Worm (Caenorhabditis elegans) whole organism, young adult: ENCODE results near the gene icl-1.

Experiments used
- C06A6.2 ChIP-seq: fragments of 200-800 bp; sonication (Bioruptor generic); conservative IDR thresholded peaks from 2 replicates; pipeline ENCODE4 v1.3.6; 2022; ENCODE audit warnings: missing genetic modification characterization, missing compliant biosample characterization
- D2030.7 ChIP-seq: fragments of 200-800 bp; sonication (Bioruptor generic); IDR thresholded peaks from 2 replicates; pipeline ENCODE4 v1.3.6; 2022; ENCODE audit warnings: missing genetic modification reagents, missing genetic modification characterization, missing compliant biosample characterization
- F22D6.2 ChIP-seq: sonication (generic microtip); optimal IDR thresholded peaks from 2 replicates; lab custom pipeline; 2016; ENCODE audit warnings: mild to moderate bottlenecking, missing genetic modification characterization, missing compliant biosample characterization
- F37B4.10 ChIP-seq: fragments of 200-800 bp; sonication (Bioruptor generic); IDR thresholded peaks from 2 replicates; pipeline ENCODE4 v1.3.6; 2022; ENCODE audit warnings: missing genetic modification characterization, missing compliant biosample characterization
- F52B5.7 ChIP-seq: sonication (generic microtip); optimal IDR thresholded peaks from 2 replicates; lab custom pipeline; 2016; ENCODE audit warnings: mild to moderate bottlenecking, missing genetic modification characterization, missing compliant biosample characterization
- K11D2.4 ChIP-seq: fragments of 200-800 bp; sonication (Bioruptor generic); IDR thresholded peaks from 2 replicates; pipeline ENCODE4 v1.3.6; 2022; ENCODE audit warnings: missing genetic modification reagents, missing genetic modification characterization, missing compliant biosample characterization
- Y53F4B.3 ChIP-seq: fragments of 200-800 bp; sonication (Bioruptor generic); IDR thresholded peaks from 2 replicates; pipeline ENCODE4 v1.3.6; 2022; ENCODE audit warnings: missing genetic modification reagents, missing genetic modification characterization, missing compliant biosample characterization
- aptf-2 ChIP-seq: fragments of 200-800 bp; sonication (Bioruptor generic); conservative IDR thresholded peaks from 2 replicates; pipeline ENCODE4 v1.3.6; 2022; ENCODE audit warnings: missing genetic modification reagents, missing genetic modification characterization, missing compliant biosample characterization
- aptf-3 ChIP-seq: fragments of 200-800 bp; sonication (Bioruptor generic); IDR thresholded peaks from 2 replicates; pipeline ENCODE4 v1.3.6; 2022; ENCODE audit warnings: missing genetic modification characterization, missing compliant biosample characterization
- athp-1 ChIP-seq: sonication (generic microtip); optimal IDR thresholded peaks from 2 replicates; lab custom pipeline; 2017; ENCODE audit warnings: mild to moderate bottlenecking, missing genetic modification characterization, missing compliant biosample characterization
- attf-6 ChIP-seq: fragments of 200-800 bp; sonication (Bioruptor generic); IDR thresholded peaks from 2 replicates; pipeline ENCODE4 v1.3.6; 2022; ENCODE audit warnings: missing genetic modification reagents, missing genetic modification characterization, missing compliant biosample characterization
- bed-1 ChIP-seq: fragments of 200-800 bp; sonication (Bioruptor generic); IDR thresholded peaks from 2 replicates; pipeline ENCODE4 v1.3.6; 2022; ENCODE audit warnings: missing genetic modification reagents, missing genetic modification characterization, missing compliant biosample characterization
- bed-2 ChIP-seq: fragments of 200-800 bp; sonication (Bioruptor generic); IDR thresholded peaks from 2 replicates; pipeline ENCODE4 v1.3.6; 2022; ENCODE audit warnings: missing genetic modification reagents, missing genetic modification characterization, missing compliant biosample characterization
- ccch-3 ChIP-seq: fragments of 200-800 bp; sonication (Bioruptor generic); optimal IDR thresholded peaks from 2 replicates; lab custom pipeline; 2018; ENCODE audit warnings: mild to moderate bottlenecking, missing genetic modification characterization, missing compliant biosample characterization
- cebp-1 ChIP-seq, 2 experiments: fragments of 200-800 bp in 1 of 2; sonication (Bioruptor generic) in 1 of 2; sonication (generic microtip) in 1 of 2; IDR thresholded peaks in 1 of 2; optimal IDR thresholded peaks in 1 of 2; 2 replicates each; pipeline versions ENCODE4 v1.3.6 to Lab custom; 2017 to 2022; ENCODE audit warnings: missing compliant biosample characterization in 2 of 2, missing genetic modification characterization in 2 of 2, mild to moderate bottlenecking in 1 of 2, missing genetic modification reagents in 1 of 2, moderate library complexity in 1 of 2
- chd-7 ChIP-seq: sonication (generic microtip); optimal IDR thresholded peaks from 2 replicates; lab custom pipeline; 2016; ENCODE audit warnings: mild to moderate bottlenecking, missing genetic modification characterization, moderate library complexity, missing compliant biosample characterization
- die-1 ChIP-seq: sonication (generic microtip); optimal IDR thresholded peaks from 2 replicates; lab custom pipeline; 2016; ENCODE audit warnings: missing genotype, mild to moderate bottlenecking, missing genetic modification characterization, missing compliant biosample characterization
- egl-18 ChIP-seq: fragments of 200-800 bp; sonication (Bioruptor generic); IDR thresholded peaks from 2 replicates; pipeline ENCODE4 v1.3.6; 2022; ENCODE audit warnings: missing genetic modification reagents, missing genetic modification characterization, missing compliant biosample characterization
- egl-44 ChIP-seq: fragments of 200-800 bp; sonication (Bioruptor generic); IDR thresholded peaks from 2 replicates; pipeline ENCODE4 v1.3.6; 2022; ENCODE audit warnings: missing genetic modification reagents, missing genetic modification characterization, missing compliant biosample characterization
- hlh-12 ChIP-seq: sonication (generic microtip); optimal IDR thresholded peaks from 2 replicates; lab custom pipeline; 2016; ENCODE audit warnings: missing genetic modification characterization, missing compliant biosample characterization
- hmg-1.2 ChIP-seq: fragments of 200-800 bp; sonication (Bioruptor generic); IDR thresholded peaks from 2 replicates; pipeline ENCODE4 v1.3.6; 2022; ENCODE audit warnings: missing genetic modification reagents, missing genetic modification characterization, missing compliant biosample characterization
- hrde-1 ChIP-seq: sonication (generic microtip); optimal IDR thresholded peaks from 2 replicates; lab custom pipeline; 2016; ENCODE audit warnings: missing genetic modification characterization, mild to moderate bottlenecking, missing compliant biosample characterization, moderate library complexity, missing genotype, missing genetic modification reagents, borderline replicate concordance
- lag-1 ChIP-seq: fragments of 200-800 bp; sonication (Bioruptor generic); IDR thresholded peaks from 2 replicates; pipeline ENCODE4 v1.3.6; 2022; ENCODE audit warnings: missing genetic modification reagents, missing genetic modification characterization, missing compliant biosample characterization
- lin-54 ChIP-seq: fragments of 200-800 bp; sonication (Bioruptor generic); optimal IDR thresholded peaks from 2 replicates; lab custom pipeline; 2018; ENCODE audit warnings: mild to moderate bottlenecking, missing genetic modification characterization, missing compliant biosample characterization
- lir-1 ChIP-seq: fragments of 200-800 bp; sonication (Bioruptor generic); conservative IDR thresholded peaks from 2 replicates; pipeline ENCODE4 v1.3.6; 2022; ENCODE audit warnings: missing genetic modification reagents, missing genetic modification characterization, missing compliant biosample characterization
- madf-10 ChIP-seq: sonication (generic microtip); optimal IDR thresholded peaks from 2 replicates; lab custom pipeline; 2016; ENCODE audit warnings: mild to moderate bottlenecking, missing genetic modification characterization, missing compliant biosample characterization
- madf-3 ChIP-seq: fragments of 200-800 bp; sonication (Bioruptor generic); IDR thresholded peaks from 2 replicates; pipeline ENCODE4 v1.3.6; 2022; ENCODE audit warnings: missing genetic modification reagents, missing genetic modification characterization, missing compliant biosample characterization
- mel-28 ChIP-seq: sonication (generic microtip); optimal IDR thresholded peaks from 2 replicates; lab custom pipeline; 2016; ENCODE audit warnings: borderline replicate concordance, mild to moderate bottlenecking, missing genetic modification characterization, missing compliant biosample characterization
- nfya-1 ChIP-seq: sonication (generic microtip); optimal IDR thresholded peaks from 2 replicates; lab custom pipeline; 2017; ENCODE audit warnings: antibody characterized with exemption, missing compliant biosample characterization, missing genetic modification characterization, borderline replicate concordance; ENCODE audit not compliant: insufficient read depth
- nhr-179 ChIP-seq: sonication (generic microtip); optimal IDR thresholded peaks from 2 replicates; lab custom pipeline; 2016; ENCODE audit warnings: mild to moderate bottlenecking, missing genetic modification characterization, missing compliant biosample characterization
- pbrm-1 ChIP-seq: fragments of 200-800 bp; sonication (Bioruptor generic); IDR thresholded peaks from 2 replicates; pipeline ENCODE4 v1.3.6; 2022; ENCODE audit warnings: missing genetic modification reagents, missing genetic modification characterization, missing compliant biosample characterization
- pha-4 ChIP-seq: fragments of 150-350 bp; sonication (generic microtip); optimal IDR thresholded peaks from 2 replicates; lab custom pipeline; 2014; ENCODE audit warnings: missing biosample characterization, missing genetic modification reagents, missing genetic modification characterization
- rcor-1 ChIP-seq: fragments of 200-800 bp; sonication (Bioruptor generic); IDR thresholded peaks from 2 replicates; pipeline ENCODE4 v1.3.6; 2022; ENCODE audit warnings: missing genetic modification reagents, missing genetic modification characterization, missing compliant biosample characterization
- rpc-1 ChIP-seq, 2 experiments: fragments of 150-350 bp in 1 of 2; sonication (generic microtip) in 1 of 2; optimal IDR thresholded peaks; 2 replicates each; lab custom pipeline; 2014 to 2018; ENCODE audit warnings: missing biosample characterization in 1 of 2, missing genetic modification characterization in 1 of 2, missing genetic modification reagents in 1 of 2, missing genotype in 1 of 2
- sdz-38 ChIP-seq: sonication (generic microtip); optimal IDR thresholded peaks from 2 replicates; lab custom pipeline; 2016; ENCODE audit warnings: missing genotype, missing genetic modification characterization, missing compliant biosample characterization
- sea-2 ChIP-seq: fragments of 200-800 bp; sonication (Bioruptor generic); IDR thresholded peaks from 2 replicates; pipeline ENCODE4 v1.3.6; 2022; ENCODE audit warnings: missing genetic modification characterization, missing compliant biosample characterization
- snpc-1.3 ChIP-seq: sonication (generic microtip); optimal IDR thresholded peaks from 2 replicates; lab custom pipeline; 2017; ENCODE audit warnings: missing genetic modification characterization, mild to moderate bottlenecking, missing compliant biosample characterization, antibody characterized with exemption, moderate library complexity, missing genotype, missing genetic modification reagents; ENCODE audit not compliant: insufficient read depth
- snpc-3.4 ChIP-seq: sonication (generic microtip); optimal IDR thresholded peaks from 2 replicates; lab custom pipeline; 2017; ENCODE audit warnings: missing genetic modification characterization, mild to moderate bottlenecking, missing compliant biosample characterization, antibody characterized with exemption, moderate library complexity, missing genotype, missing genetic modification reagents
- snpc-4 ChIP-seq, 5 experiments: fragments of 150-350 bp in 1 of 5; sonication (generic microtip) in 4 of 5; optimal IDR thresholded peaks; 2 replicates each; lab custom pipeline; 2014 to 2018; ENCODE audit warnings: missing genetic modification characterization in 5 of 5, missing biosample characterization in 3 of 5, antibody characterized with exemption in 2 of 5, mild to moderate bottlenecking in 2 of 5, missing compliant biosample characterization in 2 of 5, missing genotype in 2 of 5, moderate library complexity in 2 of 5, missing genetic modification reagents in 1 of 5
- somi-1 ChIP-seq: fragments of 200-800 bp; sonication (Bioruptor generic); optimal IDR thresholded peaks from 2 replicates; lab custom pipeline; 2018; ENCODE audit warnings: mild to moderate bottlenecking, missing genetic modification characterization, missing compliant biosample characterization
- tbp1 ChIP-seq: fragments of 200-800 bp; sonication (Bioruptor generic); optimal IDR thresholded peaks from 2 replicates; lab custom pipeline; 2018; ENCODE audit warnings: mild to moderate bottlenecking, missing genetic modification characterization, missing compliant biosample characterization
- tlf-1 ChIP-seq: fragments of 200-800 bp; sonication (Bioruptor generic); optimal IDR thresholded peaks from 2 replicates; lab custom pipeline; 2018; ENCODE audit warnings: mild to moderate bottlenecking, missing genetic modification characterization, missing compliant biosample characterization
- unc-130 ChIP-seq: sonication (generic microtip); optimal IDR thresholded peaks from 2 replicates; lab custom pipeline; 2016; ENCODE audit warnings: missing genetic modification reagents, missing genetic modification characterization, missing compliant biosample characterization
- unc-62 ChIP-seq: fragments of 150-350 bp; optimal IDR thresholded peaks from 2 replicates; lab custom pipeline; 2014; ENCODE audit warnings: missing biosample characterization, missing genetic modification reagents, missing genetic modification characterization
- zfh-2 ChIP-seq: fragments of 200-800 bp; sonication (Bioruptor generic); conservative IDR thresholded peaks from 2 replicates; pipeline ENCODE4 v1.3.6; 2022; ENCODE audit warnings: missing genetic modification reagents, missing genetic modification characterization, missing compliant biosample characterization
- zim-3 ChIP-seq: sonication (generic microtip); optimal IDR thresholded peaks from 2 replicates; lab custom pipeline; 2017; ENCODE audit warnings: mild to moderate bottlenecking, missing genetic modification characterization, moderate library complexity, missing compliant biosample characterization
- ztf-6 ChIP-seq: fragments of 200-800 bp; sonication (Bioruptor generic); IDR thresholded peaks from 2 replicates; pipeline ENCODE4 v1.3.6; 2022; ENCODE audit warnings: missing genetic modification reagents, missing genetic modification characterization, missing compliant biosample characterization

icl-1 gene

ce11 chrV:774875-775359 is 47.1 kb upstream of the icl-1 start, which contains the start of gene srbc-58:
srbc-58 (plus strand) TSS chrV:774995.
- TF ChIP-seq lin-54 (GFP tag; lab: Kevin White, UChicago) (peak; percentile 77), tbp1 (GFP tag; lab: Kevin White, UChicago) (peak; percentile 11), hrde-1 (tag; lab: Kevin White, UChicago) (no peak), unc-130 (no peak), cebp-1 (GFP tag; IDR thresholded peaks at IDR 0.05; lab: Robert Waterston, UW) (no peak), cebp-1 (tag; optimal IDR thresholded peaks at IDR 0.05; lab: Kevin White, UChicago) (peak; percentile 30), nhr-179 (tag; lab: Kevin White, UChicago) (no peak), lag-1 (no peak), egl-44 (GFP tag; lab: Robert Waterston, UW) (no peak), aptf-2 (GFP tag; lab: Robert Waterston, UW) (no peak), pha-4 (no peak), hlh-12 (tag; lab: Kevin White, UChicago) (no peak), madf-10 (tag; lab: Kevin White, UChicago) (no peak), attf-6 (GFP tag; lab: Robert Waterston, UW) (no peak), F52B5.7 (tag; lab: Kevin White, UChicago) (no peak), zim-3 (tag; lab: Kevin White, UChicago) (no peak), rpc-1 (optimal IDR thresholded peaks at IDR 0.05; lab: Kevin White, UChicago) (no peak), rpc-1 (tag; optimal IDR thresholded peaks at IDR 0.05; lab: Kevin White, UChicago) (no peak), K11D2.4 (GFP tag; lab: Robert Waterston, UW) (no peak), die-1 (tag; lab: Kevin White, UChicago) (no peak), ztf-6 (GFP tag; lab: Robert Waterston, UW) (no peak), Y53F4B.3 (GFP tag; lab: Robert Waterston, UW) (no peak), madf-3 (GFP tag; lab: Robert Waterston, UW) (no peak), D2030.7 (GFP tag; lab: Robert Waterston, UW) (peak; percentile 45; the same call in 1 of the 2 replicates), mel-28 (tag; lab: Kevin White, UChicago) (no peak), aptf-3 (GFP tag; lab: Robert Waterston, UW) (no peak), lir-1 (GFP tag; lab: Robert Waterston, UW) (no peak), zfh-2 (GFP tag; lab: Robert Waterston, UW) (no peak), athp-1 (tag; lab: Kevin White, UChicago) (no peak), sdz-38 (tag; lab: Kevin White, UChicago) (no peak), C06A6.2 (no peak), F37B4.10 (GFP tag; lab: Robert Waterston, UW) (no peak), chd-7 (tag; lab: Kevin White, UChicago) (no peak), egl-18 (GFP tag; lab: Robert Waterston, UW) (no peak), ccch-3 (GFP tag; lab: Kevin White, UChicago) (no peak), unc-62 (GFP tag; lab: Kevin White, UChicago) (no peak), sea-2 (GFP tag; lab: Robert Waterston, UW) (no peak), snpc-3.4 (peak; percentile 49), bed-1 (GFP tag; lab: Robert Waterston, UW) (no peak), snpc-4 (GFP tag; optimal IDR thresholded peaks at IDR 0.05; lab: Kevin White, UChicago) (no peak), snpc-4 (tag; optimal IDR thresholded peaks at IDR 0.05; lab: Kevin White, UChicago) (peak in 2 of 4 experiments; percentile 10 to 39), somi-1 (no peak), F22D6.2 (tag; lab: Kevin White, UChicago) (no peak), nfya-1 (no peak), pbrm-1 (GFP tag; lab: Robert Waterston, UW) (peak; percentile 39; the same call in 1 of the 2 replicates), snpc-1.3 (no peak), tlf-1 (GFP tag; lab: Kevin White, UChicago) (peak; percentile 72), rcor-1 (GFP tag; lab: Robert Waterston, UW) (no peak), hmg-1.2 (GFP tag; lab: Robert Waterston, UW) (no peak), bed-2 (GFP tag; lab: Robert Waterston, UW) (no peak)
